Fruit fly (Drosophila melanogaster) S2 (cell line): Measurements from ENCODE around the gene Pten.

Experiments
- CG8478 ChIP-seq: fragments of >200 bp; optimal IDR thresholded peaks from 2 replicates; lab custom pipeline; 2018
- CTCF ChIP-seq, 2 experiments: fragments of >200 bp; optimal IDR thresholded peaks; 2 replicates each; lab custom pipeline; 2018

DNA sequence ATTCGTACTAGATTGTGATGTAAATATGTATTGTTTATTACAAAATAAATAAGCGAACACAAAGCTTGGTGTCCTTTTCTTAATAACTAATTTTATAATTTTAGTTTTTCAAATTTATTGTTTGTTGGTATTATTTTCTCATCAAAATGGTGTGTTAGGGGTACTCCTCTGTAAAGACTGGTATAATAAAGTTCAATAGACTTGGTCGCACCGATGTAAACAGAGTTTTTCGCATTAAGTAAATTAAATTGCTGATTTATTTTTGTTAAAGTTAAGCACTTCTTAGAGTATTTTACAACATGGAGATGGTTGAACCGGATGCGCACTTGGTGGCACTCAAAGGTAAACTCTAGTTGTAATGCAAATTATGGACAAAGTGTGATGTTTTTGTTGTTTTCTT is 5.7 kb upstream of the Pten start, which contains the start of gene CG4953:
- TF ChIP-seq CG8478 (lab: Kevin White, UChicago) (no peak), CTCF (optimal IDR thresholded peaks at IDR 0.05; lab: Kevin White, UChicago) (no peak)
